Fruit fly (Drosophila melanogaster): ENCODE measurements around the gene CG14573.

CG14573 gene

dm6 chr3L:21731104-21731600, 2.7 kb upstream of the CG14573 start, which contains the start of gene CG14569:
CG14569 (minus strand) TSS chr3L:21731550.
- no peak for TF ChIP-seq CG8478 (optimal IDR thresholded peaks at IDR 0.05)
- TF ChIP-seq CTCF (optimal IDR thresholded peaks at IDR 0.05): no peak

- TF ChIP-seq CG8478 (optimal IDR thresholded peaks at IDR 0.05) (no peak), CTCF (optimal IDR thresholded peaks at IDR 0.05) (no peak)
These were observed 512 bp upstream of the CG14573 start, which contains the start of gene CG14568 for dm6 chr3L:21733387-21733786. CG14568 (minus strand) TSS chr3L:21733487.

dm6 chr3L:21738175-21739016, 4.5 kb downstream of the CG14573 start, which contains the start of gene CG14567:
CG14567 (minus strand) TSS chr3L:21738430.
- TF ChIP-seq CTCF (optimal IDR thresholded peaks at IDR 0.05) (no peak), CG8478 (optimal IDR thresholded peaks at IDR 0.05) (no peak)

- TF ChIP-seq CG8478 (optimal IDR thresholded peaks at IDR 0.05) (no peak), CTCF (optimal IDR thresholded peaks at IDR 0.05) (no peak)
These were observed 5.3 kb downstream of the CG14573 start for dm6 chr3L:21739017-21739730.

- TF ChIP-seq CG8478 (optimal IDR thresholded peaks at IDR 0.05): no peak
These were observed 6.3 kb downstream of the CG14573 start, which contains the start of gene CG14566 for dm6 chr3L:21740209-21740608. CG14566 (minus strand) TSS chr3L:21740309.

- TF ChIP-seq CTCF (optimal IDR thresholded peaks at IDR 0.05) (no peak), CG8478 (optimal IDR thresholded peaks at IDR 0.05) (no peak)
These were observed 7.3 kb downstream of the CG14573 start, which contains the start of gene CG14572 for dm6 chr3L:21741234-21741633. CG14572 (plus strand) TSS chr3L:21741534.

dm6 chr3L:21744169-21744568, 10.3 kb downstream of the CG14573 start, which contains the start of gene CG14565:
CG14565 (minus strand) TSS chr3L:21744269.
- TF ChIP-seq CG8478 (optimal IDR thresholded peaks at IDR 0.05) (no peak), CTCF (optimal IDR thresholded peaks at IDR 0.05) (no peak)

- TF ChIP-seq CG8478 (optimal IDR thresholded peaks at IDR 0.05) (no peak), CTCF (optimal IDR thresholded peaks at IDR 0.05) (no peak)
These were observed 23.0 kb downstream of the CG14573 start, which contains the start of gene CG14564 for dm6 chr3L:21756857-21757256. CG14564 (plus strand) TSS chr3L:21757157.

- TF ChIP-seq CTCF (optimal IDR thresholded peaks at IDR 0.05) (no peak), CG8478 (optimal IDR thresholded peaks at IDR 0.05) (no peak)
These were observed 32.0 kb downstream of the CG14573 start for dm6 chr3L:21765931-21766330.

- no peak for TF ChIP-seq CG8478 (optimal IDR thresholded peaks at IDR 0.05)
- no peak for TF ChIP-seq CTCF (optimal IDR thresholded peaks at IDR 0.05)
These were observed 35.6 kb downstream of the CG14573 start, which contains the start of gene CG7370 for dm6 chr3L:21769515-21769914. CG7370 (plus strand) TSS chr3L:21769815.

- no peak for TF ChIP-seq CTCF (optimal IDR thresholded peaks at IDR 0.05)
- no peak for TF ChIP-seq CG8478 (optimal IDR thresholded peaks at IDR 0.05)
These were observed 36.4 kb downstream of the CG14573 start, which contains the start of gene Syn1 for dm6 chr3L:21770328-21770727. Syn1 (minus strand) TSS chr3L:21770534.

dm6 chr3L:21773855-21774254, 40.0 kb downstream of the CG14573 start:
- no peak for TF ChIP-seq CTCF (optimal IDR thresholded peaks at IDR 0.05)
- no peak for TF ChIP-seq CG8478 (optimal IDR thresholded peaks at IDR 0.05)
